Worm (Caenorhabditis elegans) whole organism, L3 larva: Measurements from ENCODE around the gene nxf-1.

Source experiments
- R02D3.7 ChIP-seq: fragments of 150-350 bp; optimal IDR thresholded peaks from 2 replicates; lab custom pipeline; 2014; ENCODE audit warnings: missing biosample characterization, missing genetic modification characterization
- ZK546.5 ChIP-seq: sonication (generic microtip); optimal IDR thresholded peaks from 2 replicates; lab custom pipeline; 2017; ENCODE audit warnings: missing biosample characterization, missing genetic modification characterization
- aly-2 ChIP-seq: fragments of 150-350 bp; optimal IDR thresholded peaks from 2 replicates; lab custom pipeline; 2014; ENCODE audit warnings: missing biosample characterization, missing genetic modification characterization
- ceh-16 ChIP-seq: sonication (generic microtip); optimal IDR thresholded peaks from 2 replicates; lab custom pipeline; 2017; ENCODE audit warnings: missing biosample characterization, missing genetic modification characterization
- ceh-82 ChIP-seq: fragments of 150-350 bp; optimal IDR thresholded peaks from 2 replicates; lab custom pipeline; 2014; ENCODE audit warnings: missing biosample characterization, missing genetic modification characterization
- ceh-9 ChIP-seq: sonication (generic microtip); optimal IDR thresholded peaks from 2 replicates; lab custom pipeline; 2018; ENCODE audit warnings: missing biosample characterization, missing genetic modification characterization
- daf-12 ChIP-seq: fragments of 150-350 bp; optimal IDR thresholded peaks from 2 replicates; lab custom pipeline; 2014; ENCODE audit warnings: missing biosample characterization, missing genetic modification reagents, missing genetic modification characterization
- elt-1 ChIP-seq: fragments of 150-350 bp; optimal IDR thresholded peaks from 2 replicates; lab custom pipeline; 2014; ENCODE audit warnings: missing biosample characterization, missing genetic modification characterization
- elt-2 ChIP-seq: sonication (generic microtip); optimal IDR thresholded peaks from 2 replicates; lab custom pipeline; 2016; ENCODE audit warnings: missing genetic modification reagents, mild to moderate bottlenecking, missing genetic modification characterization, missing compliant biosample characterization
- fkh-10 ChIP-seq: sonication (generic microtip); optimal IDR thresholded peaks from 2 replicates; lab custom pipeline; 2017; ENCODE audit warnings: missing biosample characterization, missing genetic modification reagents, missing genetic modification characterization
- fos-1 ChIP-seq: fragments of 150-350 bp; optimal IDR thresholded peaks from 2 replicates; lab custom pipeline; 2014; ENCODE audit warnings: missing biosample characterization, missing genetic modification characterization
- hmg-11 ChIP-seq: sonication (generic microtip); optimal IDR thresholded peaks from 2 replicates; lab custom pipeline; 2016; ENCODE audit warnings: missing genetic modification characterization, missing compliant biosample characterization
- jun-1 ChIP-seq: fragments of 150-350 bp; optimal IDR thresholded peaks from 2 replicates; lab custom pipeline; 2014; ENCODE audit warnings: missing biosample characterization, missing genetic modification reagents, missing genetic modification characterization
- lin-15B ChIP-seq: fragments of 150-350 bp; optimal IDR thresholded peaks from 2 replicates; lab custom pipeline; 2014; ENCODE audit warnings: missing biosample characterization, missing genetic modification characterization
- lsy-12 ChIP-seq: sonication (generic microtip); optimal IDR thresholded peaks from 2 replicates; lab custom pipeline; 2016; ENCODE audit warnings: mild to moderate bottlenecking, missing genetic modification characterization, missing compliant biosample characterization
- mdl-1 ChIP-seq: fragments of 150-350 bp; optimal IDR thresholded peaks from 2 replicates; lab custom pipeline; 2014; ENCODE audit warnings: missing biosample characterization, missing genetic modification characterization
- mml-1 ChIP-seq: fragments of 150-350 bp; sonication (generic microtip); optimal IDR thresholded peaks from 3 replicates; lab custom pipeline; 2014; ENCODE audit warnings: missing biosample characterization, missing genetic modification characterization
- nfya-1 ChIP-seq: sonication (generic microtip); optimal IDR thresholded peaks from 2 replicates; lab custom pipeline; 2017; ENCODE audit warnings: missing genetic modification characterization, mild to moderate bottlenecking, missing compliant biosample characterization, antibody characterized with exemption, moderate library complexity; ENCODE audit not compliant: insufficient read depth
- nhr-25 ChIP-seq: sonication (generic microtip); optimal IDR thresholded peaks from 2 replicates; lab custom pipeline; 2017; ENCODE audit warnings: missing biosample characterization, missing genetic modification characterization
- nhr-43 ChIP-seq: sonication (generic microtip); optimal IDR thresholded peaks from 2 replicates; lab custom pipeline; 2016; ENCODE audit warnings: mild to moderate bottlenecking, missing genetic modification characterization, missing compliant biosample characterization; ENCODE audit not compliant: poor library complexity, severe bottlenecking
- nhr-67 ChIP-seq: fragments of 150-350 bp; optimal IDR thresholded peaks from 2 replicates; lab custom pipeline; 2014; ENCODE audit warnings: missing biosample characterization, missing genetic modification characterization
- nhr-76 ChIP-seq: fragments of 150-350 bp; sonication (generic microtip); optimal IDR thresholded peaks from 5 replicates; lab custom pipeline; 2014; ENCODE audit warnings: missing biosample characterization, missing genetic modification characterization
- nhr-77 ChIP-seq: fragments of 150-350 bp; optimal IDR thresholded peaks from 2 replicates; lab custom pipeline; 2014; ENCODE audit warnings: missing biosample characterization, missing genetic modification characterization
- pqm-1 ChIP-seq: fragments of 150-350 bp; optimal IDR thresholded peaks from 2 replicates; lab custom pipeline; 2017; ENCODE audit warnings: missing biosample characterization, missing genetic modification characterization, inconsistent platforms
- skn-1 ChIP-seq: fragments of 150-350 bp; optimal IDR thresholded peaks from 2 replicates; lab custom pipeline; 2014; ENCODE audit warnings: missing biosample characterization, missing genetic modification characterization
- snpc-4 ChIP-seq: fragments of 150-350 bp; optimal IDR thresholded peaks from 2 replicates; lab custom pipeline; 2014; ENCODE audit warnings: missing biosample characterization, missing genetic modification characterization
- unc-39 ChIP-seq: sonication (generic microtip); optimal IDR thresholded peaks from 4 replicates; lab custom pipeline; 2017; ENCODE audit warnings: missing biosample characterization, missing genetic modification characterization

The nxf-1 gene

DNA sequence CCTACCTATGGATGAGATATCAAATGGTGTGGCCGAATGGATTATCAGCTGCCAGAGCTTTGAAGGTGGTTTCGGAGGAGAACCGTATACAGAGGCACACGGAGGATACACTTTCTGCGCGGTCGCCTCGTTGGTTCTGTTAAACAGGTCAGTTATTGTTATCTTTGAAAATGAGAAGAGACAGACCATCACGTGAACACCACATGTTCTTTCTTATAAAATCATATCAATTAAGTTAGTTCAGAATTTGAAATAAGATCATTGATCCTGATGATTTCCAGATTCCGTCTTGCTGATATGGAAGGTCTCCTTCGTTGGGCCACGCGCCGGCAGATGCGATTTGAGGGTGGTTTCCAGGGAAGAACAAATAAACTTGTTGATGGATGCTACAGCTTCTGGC is 33.9 kb upstream of the nxf-1 start:
- TF ChIP-seq hmg-11 (tag; lab: Kevin White, UChicago) = no peak
- no peak for TF ChIP-seq mdl-1 (tag; lab: Kevin White, UChicago)
- no peak for TF ChIP-seq unc-39 (tag; lab: Kevin White, UChicago)
- TF ChIP-seq nhr-76 (tag; lab: Kevin White, UChicago) = no peak
- TF ChIP-seq fos-1 (tag; lab: Kevin White, UChicago) = no peak
- TF ChIP-seq aly-2 (tag; lab: Kevin White, UChicago) = no peak
- no peak for TF ChIP-seq nfya-1 (tag; lab: Kevin White, UChicago)

DNA sequence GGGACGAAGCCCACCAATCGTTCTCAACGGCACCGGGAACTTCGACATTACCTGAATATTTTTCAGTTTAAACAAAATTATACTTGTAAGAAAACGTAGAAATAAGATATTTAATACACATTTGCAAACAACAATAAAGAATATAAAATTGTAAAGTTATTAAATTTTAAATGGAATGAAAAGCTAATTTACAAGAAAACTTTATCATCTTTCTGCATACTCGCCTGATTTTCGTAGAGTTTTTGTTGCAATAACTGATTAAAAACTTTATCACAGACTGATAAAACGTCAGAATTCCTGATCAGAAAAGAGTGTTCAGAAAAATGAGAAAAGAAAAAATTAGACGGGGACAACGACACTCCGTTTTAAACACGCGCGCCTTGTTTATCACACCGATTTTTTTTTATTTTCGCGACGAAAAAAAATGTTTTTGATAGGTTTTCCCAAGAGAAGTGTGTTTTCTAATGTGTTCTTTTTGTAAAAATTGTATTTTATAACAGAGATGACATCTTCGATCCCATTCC is 32.5 kb upstream of the nxf-1 start, which contains the start of the genes dlat-1 and fntb-1:
Gene dlat-1 (minus strand): TSS at position 51 of the 524 bp plus-strand sequence.
Gene fntb-1 (plus strand): TSS at position 412 of the 524 bp plus-strand sequence.
- TF ChIP-seq skn-1 (tag; lab: Kevin White, UChicago) (no peak), ceh-16 (tag; lab: Kevin White, UChicago) (no peak), ceh-82 (tag; lab: Kevin White, UChicago) (no peak), snpc-4 (tag; lab: Kevin White, UChicago) (no peak), pqm-1 (peak; percentile 78), elt-2 (tag; lab: Kevin White, UChicago) (peak; percentile 86), hmg-11 (tag; lab: Kevin White, UChicago) (peak; percentile 59), ceh-9 (tag; lab: Kevin White, UChicago) (no peak), lin-15B (tag; lab: Kevin White, UChicago) (peak; percentile 36), nhr-77 (no peak)

DNA sequence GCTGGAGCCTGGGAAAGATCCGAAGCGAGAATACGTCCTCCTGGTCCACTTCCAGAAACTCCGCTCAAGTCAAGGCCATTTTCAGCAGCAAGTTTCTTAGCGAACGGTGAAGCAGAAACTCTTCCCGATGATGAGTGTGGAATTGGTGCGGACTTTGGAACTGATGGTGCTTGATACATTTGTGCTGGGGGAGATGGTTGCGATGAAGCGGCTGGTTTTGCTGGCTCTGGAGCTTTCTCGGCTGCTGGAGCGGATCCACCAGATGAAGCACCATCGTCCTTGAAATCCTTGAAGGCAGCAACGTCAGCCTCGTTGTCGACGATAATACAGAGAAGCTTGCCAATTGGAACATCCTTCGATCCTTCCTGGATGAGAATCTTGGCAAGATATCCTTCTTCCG is 31.6 kb upstream of the nxf-1 start:
- TF ChIP-seq nhr-67 (tag; lab: Kevin White, UChicago) (no peak), nfya-1 (tag; lab: Kevin White, UChicago) (no peak), lsy-12 (tag; lab: Kevin White, UChicago) (no peak), aly-2 (tag; lab: Kevin White, UChicago) (no peak), ZK546.5 (tag; lab: Kevin White, UChicago) (no peak)

DNA sequence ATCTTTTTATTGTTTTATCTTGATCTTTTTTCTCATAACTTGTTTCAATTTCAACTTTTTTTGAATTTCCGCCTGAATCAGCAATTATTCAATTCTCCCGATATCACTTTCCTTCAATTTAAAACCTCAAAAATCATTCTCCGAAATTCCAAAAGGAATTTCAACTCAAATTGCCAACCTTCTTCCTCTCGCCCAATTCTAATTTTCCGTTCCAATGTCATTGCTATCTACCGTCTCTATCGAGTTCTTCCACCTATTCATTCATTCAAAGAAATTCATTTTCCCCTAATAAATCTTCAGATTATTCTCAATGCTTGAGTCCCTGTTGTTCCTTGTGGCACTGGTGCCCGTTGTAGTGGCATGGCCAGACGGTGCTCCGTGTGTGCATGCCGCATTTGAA is 26.0 kb upstream of the nxf-1 start, which contains the start of gene F23B12.4:
Gene F23B12.4 (plus strand): TSS at position 301 of the 400 bp plus-strand sequence.
- TF ChIP-seq ZK546.5 (tag; lab: Kevin White, UChicago) (no peak), hmg-11 (tag; lab: Kevin White, UChicago) (no peak), elt-1 (no peak)
- TF ChIP-seq, all 47 proteins: peak for 0

DNA sequence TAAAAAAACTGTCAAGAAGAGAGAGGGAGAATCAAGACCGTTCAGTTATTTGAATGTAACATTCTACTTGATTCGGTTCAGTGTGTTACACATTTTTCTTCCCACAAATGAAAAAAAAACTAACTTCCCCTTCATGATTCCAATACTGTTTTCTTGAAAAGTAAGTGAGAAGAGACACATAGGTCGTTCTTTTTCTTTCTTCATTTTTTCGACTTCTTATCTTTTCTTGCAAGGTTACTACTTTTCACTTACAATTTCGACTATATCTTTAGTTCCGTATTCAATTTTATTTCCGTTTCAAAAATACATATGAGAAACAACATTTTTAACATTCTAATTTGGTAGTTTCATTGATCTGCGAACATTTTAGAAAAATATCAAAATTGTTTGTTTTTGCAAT is 24.4 kb upstream of the nxf-1 start:
- TF ChIP-seq nhr-77 (no peak), R02D3.7 (tag; lab: Kevin White, UChicago) (no peak), nhr-25 (tag; lab: Kevin White, UChicago) (peak; percentile 31)
- TF ChIP-seq, all 47 proteins: peak for 1

DNA sequence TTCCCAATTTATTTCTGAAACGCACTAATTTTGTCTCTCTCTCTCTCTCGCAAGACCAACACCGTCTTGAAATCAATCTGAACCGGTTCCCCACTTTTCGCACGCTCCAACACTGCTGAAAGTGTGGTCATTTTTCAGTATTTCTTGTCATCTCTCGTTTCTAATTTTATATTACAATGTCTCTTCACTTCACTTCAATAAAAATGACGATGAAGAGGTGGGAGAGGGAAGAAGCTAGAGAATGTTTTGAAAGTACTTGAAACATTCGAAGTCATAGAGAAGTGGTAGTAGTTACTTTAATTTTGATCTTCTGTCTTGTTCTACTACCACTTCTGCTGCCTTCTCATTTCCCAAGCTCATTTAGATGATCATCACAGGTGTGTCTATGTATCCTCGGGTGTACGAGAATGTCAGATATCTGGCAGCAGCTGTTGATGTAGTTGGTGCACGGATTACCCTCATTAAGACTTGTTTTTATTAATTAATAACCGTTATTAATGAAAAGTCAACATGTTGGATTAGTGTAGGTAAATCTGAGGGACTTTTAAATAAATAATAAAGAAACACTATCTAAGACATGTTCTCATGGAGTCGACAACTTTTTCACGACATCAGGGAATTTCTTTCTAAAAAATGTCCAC is 23.4 kb upstream of the nxf-1 start:
- TF ChIP-seq nhr-25 (tag; lab: Kevin White, UChicago) (peak; percentile 31), ceh-16 (tag; lab: Kevin White, UChicago) (no peak), jun-1 (tag; lab: Kevin White, UChicago) (no peak), nhr-43 (no peak), mml-1 (tag; lab: Kevin White, UChicago) (no peak), pqm-1 (no peak), skn-1 (tag; lab: Kevin White, UChicago) (no peak)

DNA sequence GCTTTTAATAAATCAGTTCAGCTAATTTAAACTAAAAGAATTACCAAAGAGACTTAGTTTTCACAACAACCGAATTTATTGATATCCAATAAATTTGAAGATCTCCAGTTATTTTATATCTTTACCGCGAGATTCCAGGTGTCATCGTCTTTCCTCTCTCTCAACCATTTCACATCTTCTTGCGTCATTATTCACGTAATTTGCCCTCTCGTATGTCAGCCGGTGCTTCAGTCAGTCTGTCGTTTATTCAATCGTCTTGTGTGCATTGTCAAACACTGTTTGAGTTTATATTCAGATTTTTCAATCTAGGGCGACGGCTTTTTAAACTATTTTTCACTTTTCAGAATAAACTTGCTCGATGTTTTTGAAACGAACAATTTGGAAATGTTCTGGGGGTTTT is 22.5 kb upstream of the nxf-1 start:
- TF ChIP-seq fos-1 (tag; lab: Kevin White, UChicago) = no peak
- TF ChIP-seq nhr-43 = no peak
- TF ChIP-seq skn-1 (tag; lab: Kevin White, UChicago) = no peak
- TF ChIP-seq jun-1 (tag; lab: Kevin White, UChicago) = no peak
- no peak for TF ChIP-seq daf-12 (tag; lab: Kevin White, UChicago)
- TF ChIP-seq nhr-25 (tag; lab: Kevin White, UChicago) = no peak
- no peak for TF ChIP-seq fkh-10
- TF ChIP-seq ZK546.5 (tag; lab: Kevin White, UChicago) = no peak
